Fruit fly (Drosophila melanogaster) whole organism, wandering third instar larva: ENCODE measurements around the gene CG15747.

Experiments
- Abd-B ChIP-seq: fragments of >200 bp; optimal IDR thresholded peaks from 2 replicates; lab custom pipeline; 2017; ENCODE audit warnings: missing biosample characterization, missing genetic modification characterization
- CrebA ChIP-seq: fragments of 200-800 bp; sonication (Bioruptor generic); optimal IDR thresholded peaks from 2 replicates; lab custom pipeline; 2016; ENCODE audit warnings: missing biosample characterization, mild to moderate bottlenecking, missing genetic modification characterization, borderline replicate concordance
- GATAd ChIP-seq: sonication (Bioruptor generic); optimal IDR thresholded peaks from 2 replicates; lab custom pipeline; 2016; ENCODE audit warnings: missing biosample characterization, missing genetic modification characterization
- Hnf4 ChIP-seq: fragments of 200-800 bp; sonication (Bioruptor generic); optimal IDR thresholded peaks from 2 replicates; lab custom pipeline; 2016; ENCODE audit warnings: missing biosample characterization, mild to moderate bottlenecking, missing genetic modification characterization
- Hr78 ChIP-seq: fragments of >200 bp; optimal IDR thresholded peaks from 2 replicates; lab custom pipeline; 2017; ENCODE audit warnings: missing biosample characterization, missing genetic modification characterization
- OdsH ChIP-seq: fragments of 200-800 bp; sonication (Bioruptor generic); optimal IDR thresholded peaks from 2 replicates; lab custom pipeline; 2016; ENCODE audit warnings: missing biosample characterization, mild to moderate bottlenecking, missing genetic modification characterization
- br ChIP-seq: fragments of 200-800 bp; sonication (Bioruptor generic); optimal IDR thresholded peaks from 2 replicates; lab custom pipeline; 2016; ENCODE audit warnings: missing biosample characterization, missing genetic modification characterization
- brk ChIP-seq: fragments of 200-800 bp; sonication (Bioruptor generic); optimal IDR thresholded peaks from 2 replicates; lab custom pipeline; 2016; ENCODE audit warnings: missing biosample characterization, mild to moderate bottlenecking, missing genetic modification characterization
- foxo ChIP-seq, 2 experiments: fragments of 200-800 bp; sonication (Bioruptor generic); optimal IDR thresholded peaks; 2 replicates in 1 of 2; 3 replicates in 1 of 2; lab custom pipeline; 2016 to 2017; ENCODE audit warnings: missing biosample characterization in 2 of 2, missing genetic modification characterization in 2 of 2
- h ChIP-seq: fragments of 200-800 bp; sonication (Bioruptor generic); optimal IDR thresholded peaks from 3 replicates; lab custom pipeline; 2016; ENCODE audit warnings: missing biosample characterization, mild to moderate bottlenecking, missing genetic modification characterization
- lola ChIP-seq: fragments of >200 bp; optimal IDR thresholded peaks from 2 replicates; lab custom pipeline; 2017; ENCODE audit warnings: missing biosample characterization, missing genetic modification characterization
- psq ChIP-seq: fragments of 200-800 bp; sonication (Bioruptor generic); optimal IDR thresholded peaks from 3 replicates; lab custom pipeline; 2017; ENCODE audit warnings: missing biosample characterization, mild to moderate bottlenecking, missing genetic modification characterization, moderate library complexity
- rgr ChIP-seq: fragments of 200-800 bp; sonication (Bioruptor generic); optimal IDR thresholded peaks from 3 replicates; lab custom pipeline; 2016; ENCODE audit warnings: missing biosample characterization, mild to moderate bottlenecking, missing genetic modification characterization
- woc ChIP-seq: sonication (Bioruptor generic); optimal IDR thresholded peaks from 2 replicates; lab custom pipeline; 2016; ENCODE audit warnings: missing biosample characterization, mild to moderate bottlenecking, missing genetic modification characterization

- peak; percentile 37 for TF ChIP-seq br
- no peak for TF ChIP-seq brk (GFP tag; lab: Kevin White, UChicago)
- peak; percentile 74 for TF ChIP-seq woc (GFP tag; lab: Kevin White, UChicago)
- no peak for TF ChIP-seq Hr78 (GFP tag; lab: Kevin White, UChicago)
- TF ChIP-seq psq (GFP tag; lab: Kevin White, UChicago) = no peak
- TF ChIP-seq foxo (GFP tag; optimal IDR thresholded peaks at IDR 0.05; lab: Kevin White, UChicago) = peak in 1 of 2 experiments; percentile 46
- no peak for TF ChIP-seq Hnf4 (GFP tag; lab: Kevin White, UChicago)
- TF ChIP-seq h (GFP tag; lab: Kevin White, UChicago) = peak; percentile 41
- no peak for TF ChIP-seq CrebA (GFP tag; lab: Kevin White, UChicago)
- no peak for TF ChIP-seq GATAd (GFP tag; lab: Kevin White, UChicago)
- TF ChIP-seq Abd-B (GFP tag; lab: Kevin White, UChicago) = no peak
- TF ChIP-seq rgr = peak; percentile 5
- TF ChIP-seq OdsH (GFP tag; lab: Kevin White, UChicago) = peak; percentile 34
- TF ChIP-seq lola = no peak
These were observed 5.3 kb upstream of the CG15747 start for dm6 chrX:13332702-13333243.
